Worm (Caenorhabditis elegans) whole organism, young adult: Measurements from ENCODE around the gene ceh-16.

Experiments used
- B0035.1 ChIP-seq: sonication (generic microtip); optimal IDR thresholded peaks from 2 replicates; lab custom pipeline; 2016; ENCODE audit warnings: missing genetic modification characterization, mild to moderate bottlenecking, missing compliant biosample characterization, missing genotype, missing genetic modification reagents
- D2030.7 ChIP-seq: fragments of 200-800 bp; sonication (Bioruptor generic); IDR thresholded peaks from 2 replicates; pipeline ENCODE4 v1.3.6; 2022; ENCODE audit warnings: missing genetic modification reagents, missing genetic modification characterization, missing compliant biosample characterization
- F33H1.4 ChIP-seq: fragments of 200-800 bp; sonication (Bioruptor generic); IDR thresholded peaks from 2 replicates; pipeline ENCODE4 v1.3.6; 2022; ENCODE audit warnings: missing genetic modification reagents, missing genetic modification characterization, missing compliant biosample characterization
- Y53G8AR.9 ChIP-seq: fragments of 200-800 bp; sonication (Bioruptor generic); conservative IDR thresholded peaks from 2 replicates; pipeline ENCODE4 v1.3.6; 2022; ENCODE audit warnings: missing genetic modification reagents, missing genetic modification characterization, missing compliant biosample characterization
- Y79H2A.3 ChIP-seq: fragments of 200-800 bp; sonication (Bioruptor generic); conservative IDR thresholded peaks from 2 replicates; pipeline ENCODE4 v1.3.6; 2022; ENCODE audit warnings: missing genetic modification reagents, missing genetic modification characterization, missing compliant biosample characterization
- ZK185.1 ChIP-seq: sonication (generic microtip); optimal IDR thresholded peaks from 2 replicates; lab custom pipeline; 2016; ENCODE audit warnings: mild to moderate bottlenecking, missing genetic modification characterization, missing compliant biosample characterization; ENCODE audit not compliant: poor library complexity, severe bottlenecking
- aptf-2 ChIP-seq: fragments of 200-800 bp; sonication (Bioruptor generic); conservative IDR thresholded peaks from 2 replicates; pipeline ENCODE4 v1.3.6; 2022; ENCODE audit warnings: missing genetic modification reagents, missing genetic modification characterization, missing compliant biosample characterization
- attf-3 ChIP-seq: fragments of 200-800 bp; sonication (Bioruptor generic); conservative IDR thresholded peaks from 2 replicates; pipeline ENCODE4 v1.3.6; 2022; ENCODE audit warnings: missing genetic modification reagents, missing genetic modification characterization, missing compliant biosample characterization
- attf-5 ChIP-seq: fragments of 200-800 bp; sonication (Bioruptor generic); optimal IDR thresholded peaks from 2 replicates; lab custom pipeline; 2018; ENCODE audit warnings: mild to moderate bottlenecking, missing genetic modification characterization, missing compliant biosample characterization
- ceh-58 ChIP-seq: fragments of 200-800 bp; sonication (Bioruptor generic); IDR thresholded peaks from 2 replicates; pipeline ENCODE4 v1.3.6; 2022; ENCODE audit warnings: missing genetic modification characterization, missing compliant biosample characterization
- ceh-91 ChIP-seq: fragments of 200-800 bp; sonication (Bioruptor generic); IDR thresholded peaks from 2 replicates; pipeline ENCODE4 v1.3.6; 2022; ENCODE audit warnings: missing genetic modification reagents, missing genetic modification characterization, missing compliant biosample characterization
- dox-1 ChIP-seq: fragments of 200-800 bp; sonication (Bioruptor generic); IDR thresholded peaks from 2 replicates; pipeline ENCODE4 v1.3.6; 2022; ENCODE audit warnings: missing genetic modification reagents, missing genetic modification characterization, missing compliant biosample characterization
- dpl-1 ChIP-seq: fragments of 150-350 bp; optimal IDR thresholded peaks from 2 replicates; lab custom pipeline; 2014; ENCODE audit warnings: missing biosample characterization, missing genetic modification reagents, missing genetic modification characterization
- efl-1 ChIP-seq: fragments of 150-350 bp; optimal IDR thresholded peaks from 2 replicates; lab custom pipeline; 2014; ENCODE audit warnings: missing biosample characterization, missing genetic modification reagents, missing genetic modification characterization
- egl-44 ChIP-seq: fragments of 200-800 bp; sonication (Bioruptor generic); IDR thresholded peaks from 2 replicates; pipeline ENCODE4 v1.3.6; 2022; ENCODE audit warnings: missing genetic modification reagents, missing genetic modification characterization, missing compliant biosample characterization
- egrh-3 ChIP-seq: fragments of 200-800 bp; sonication (Bioruptor generic); IDR thresholded peaks from 2 replicates; pipeline ENCODE4 v1.3.6; 2022; ENCODE audit warnings: missing genetic modification reagents, missing genetic modification characterization, missing compliant biosample characterization
- ekl-4 ChIP-seq: fragments of 200-800 bp; sonication (Bioruptor generic); IDR thresholded peaks from 2 replicates; pipeline ENCODE4 v1.3.6; 2022; ENCODE audit warnings: missing genetic modification reagents, missing genetic modification characterization, missing compliant biosample characterization
- hmg-1.2 ChIP-seq: fragments of 200-800 bp; sonication (Bioruptor generic); IDR thresholded peaks from 2 replicates; pipeline ENCODE4 v1.3.6; 2022; ENCODE audit warnings: missing genetic modification reagents, missing genetic modification characterization, missing compliant biosample characterization
- hsf-1 ChIP-seq: fragments of 200-800 bp; sonication (Bioruptor generic); IDR thresholded peaks from 2 replicates; pipeline ENCODE4 v1.3.6; 2022; ENCODE audit warnings: missing genetic modification reagents, missing genetic modification characterization, missing compliant biosample characterization
- let-526 ChIP-seq: fragments of 200-800 bp; sonication (Bioruptor generic); IDR thresholded peaks from 2 replicates; pipeline ENCODE4 v1.3.6; 2022; ENCODE audit warnings: missing genetic modification reagents, missing genetic modification characterization, missing compliant biosample characterization
- lin-26 ChIP-seq: fragments of 200-800 bp; sonication (Bioruptor generic); IDR thresholded peaks from 2 replicates; pipeline ENCODE4 v1.3.6; 2022; ENCODE audit warnings: missing genetic modification reagents, missing genetic modification characterization, missing compliant biosample characterization
- lin-35 ChIP-seq, 3 experiments: fragments of 150-350 bp in 2 of 3; sonication (generic microtip) in 1 of 3; optimal IDR thresholded peaks; 2 replicates each; lab custom pipeline; 2014 to 2018; ENCODE audit warnings: missing biosample characterization in 3 of 3, missing genetic modification characterization in 3 of 3, missing genetic modification reagents in 3 of 3
- lin-54 ChIP-seq: fragments of 200-800 bp; sonication (Bioruptor generic); optimal IDR thresholded peaks from 2 replicates; lab custom pipeline; 2018; ENCODE audit warnings: mild to moderate bottlenecking, missing genetic modification characterization, missing compliant biosample characterization
- lir-1 ChIP-seq: fragments of 200-800 bp; sonication (Bioruptor generic); conservative IDR thresholded peaks from 2 replicates; pipeline ENCODE4 v1.3.6; 2022; ENCODE audit warnings: missing genetic modification reagents, missing genetic modification characterization, missing compliant biosample characterization
- lsl-1 ChIP-seq: fragments of 200-800 bp; sonication (Bioruptor generic); optimal IDR thresholded peaks from 2 replicates; lab custom pipeline; 2018; ENCODE audit warnings: mild to moderate bottlenecking, missing genetic modification characterization, moderate library complexity, missing compliant biosample characterization
- madf-3 ChIP-seq: fragments of 200-800 bp; sonication (Bioruptor generic); IDR thresholded peaks from 2 replicates; pipeline ENCODE4 v1.3.6; 2022; ENCODE audit warnings: missing genetic modification reagents, missing genetic modification characterization, missing compliant biosample characterization
- madf-6 ChIP-seq: fragments of 200-800 bp; sonication (Bioruptor generic); IDR thresholded peaks from 2 replicates; pipeline ENCODE4 v1.3.6; 2022; ENCODE audit warnings: missing genetic modification reagents, missing genetic modification characterization, missing compliant biosample characterization
- madf-8 ChIP-seq: fragments of 200-800 bp; sonication (Bioruptor generic); conservative IDR thresholded peaks from 2 replicates; pipeline ENCODE4 v1.3.6; 2022; ENCODE audit warnings: missing genetic modification reagents, missing genetic modification characterization, missing compliant biosample characterization
- mcd-1 ChIP-seq: fragments of 200-800 bp; sonication (Bioruptor generic); IDR thresholded peaks from 2 replicates; pipeline ENCODE4 v1.3.6; 2022; ENCODE audit warnings: missing genetic modification reagents, missing genetic modification characterization, missing compliant biosample characterization
- mel-28 ChIP-seq: sonication (generic microtip); optimal IDR thresholded peaks from 2 replicates; lab custom pipeline; 2016; ENCODE audit warnings: borderline replicate concordance, mild to moderate bottlenecking, missing genetic modification characterization, missing compliant biosample characterization
- nfyb-1 ChIP-seq: fragments of 200-800 bp; sonication (Bioruptor generic); IDR thresholded peaks from 2 replicates; pipeline ENCODE4 v1.3.6; 2022; ENCODE audit warnings: missing genetic modification reagents, missing genetic modification characterization, missing compliant biosample characterization
- pbrm-1 ChIP-seq: fragments of 200-800 bp; sonication (Bioruptor generic); IDR thresholded peaks from 2 replicates; pipeline ENCODE4 v1.3.6; 2022; ENCODE audit warnings: missing genetic modification reagents, missing genetic modification characterization, missing compliant biosample characterization
- rcor-1 ChIP-seq: fragments of 200-800 bp; sonication (Bioruptor generic); IDR thresholded peaks from 2 replicates; pipeline ENCODE4 v1.3.6; 2022; ENCODE audit warnings: missing genetic modification reagents, missing genetic modification characterization, missing compliant biosample characterization
- rpc-1 ChIP-seq, 2 experiments: fragments of 150-350 bp in 1 of 2; sonication (generic microtip) in 1 of 2; optimal IDR thresholded peaks; 2 replicates each; lab custom pipeline; 2014 to 2018; ENCODE audit warnings: missing biosample characterization in 1 of 2, missing genetic modification characterization in 1 of 2, missing genetic modification reagents in 1 of 2, missing genotype in 1 of 2
- snpc-3.4 ChIP-seq: sonication (generic microtip); optimal IDR thresholded peaks from 2 replicates; lab custom pipeline; 2017; ENCODE audit warnings: missing genetic modification characterization, mild to moderate bottlenecking, missing compliant biosample characterization, antibody characterized with exemption, moderate library complexity, missing genotype, missing genetic modification reagents
- sptf-2 ChIP-seq: fragments of 200-800 bp; sonication (Bioruptor generic); optimal IDR thresholded peaks from 2 replicates; lab custom pipeline; 2018; ENCODE audit warnings: mild to moderate bottlenecking, missing genetic modification characterization, missing compliant biosample characterization
- tbp1 ChIP-seq: fragments of 200-800 bp; sonication (Bioruptor generic); optimal IDR thresholded peaks from 2 replicates; lab custom pipeline; 2018; ENCODE audit warnings: mild to moderate bottlenecking, missing genetic modification characterization, missing compliant biosample characterization
- xnd-1 ChIP-seq: sonication (generic microtip); optimal IDR thresholded peaks from 2 replicates; lab custom pipeline; 2016; ENCODE audit warnings: missing genotype, missing genetic modification reagents, missing genetic modification characterization, missing compliant biosample characterization
- ztf-18 ChIP-seq: sonication (generic microtip); optimal IDR thresholded peaks from 2 replicates; lab custom pipeline; 2016; ENCODE audit warnings: missing genotype, mild to moderate bottlenecking, missing genetic modification characterization, missing compliant biosample characterization

The ceh-16 gene

ce11 chrIII:8621982-8622381 is 553 bp upstream of the ceh-16 start:
- TF ChIP-seq ceh-58 (GFP tag; lab: Robert Waterston, UW) = no peak
- TF ChIP-seq sptf-2 = no peak
- TF ChIP-seq mel-28 (tag; lab: Kevin White, UChicago) = no peak
- TF ChIP-seq ekl-4 (GFP tag; lab: Robert Waterston, UW) = no peak

ce11 chrIII:8625125-8625524 is 2.6 kb downstream of the ceh-16 start:
- TF ChIP-seq lir-1 (GFP tag; lab: Robert Waterston, UW) = no peak

- TF ChIP-seq dox-1 (GFP tag; lab: Robert Waterston, UW) = peak; percentile 74
- peak; percentile 61 for TF ChIP-seq lsl-1 (GFP tag; lab: Kevin White, UChicago)
- TF ChIP-seq rpc-1 (optimal IDR thresholded peaks at IDR 0.05; lab: Kevin White, UChicago) = no peak
- no peak for TF ChIP-seq rpc-1 (tag; optimal IDR thresholded peaks at IDR 0.05; lab: Kevin White, UChicago)
- peak; percentile 16; the same call in 1 of the 2 replicates for TF ChIP-seq rcor-1 (GFP tag; lab: Robert Waterston, UW)
- peak; percentile 57 for TF ChIP-seq mcd-1 (GFP tag; lab: Robert Waterston, UW)
- 0 out of 2 replicates have a peak, but pooled peaks have one; percentile 16 for TF ChIP-seq ekl-4 (GFP tag; lab: Robert Waterston, UW)
- TF ChIP-seq dpl-1 = peak; percentile 60
- TF ChIP-seq madf-8 (GFP tag; lab: Robert Waterston, UW) = peak; percentile 87
- TF ChIP-seq lin-26 (GFP tag; lab: Robert Waterston, UW) = no peak
- peak; percentile 53; the same call in 1 of the 2 replicates for TF ChIP-seq attf-3 (GFP tag; lab: Robert Waterston, UW)
- TF ChIP-seq snpc-3.4 (tag; lab: Kevin White, UChicago) = peak; percentile 63
- peak; percentile 76 for TF ChIP-seq D2030.7 (GFP tag; lab: Robert Waterston, UW)
- peak; percentile 69 for TF ChIP-seq F33H1.4 (GFP tag; lab: Robert Waterston, UW)
- TF ChIP-seq hsf-1 (GFP tag; lab: Robert Waterston, UW) = peak; percentile 78
- peak in 1 of 3 experiments; percentile 65 for TF ChIP-seq lin-35 (GFP tag; optimal IDR thresholded peaks at IDR 0.05; lab: Kevin White, UChicago)
- TF ChIP-seq ceh-58 (GFP tag; lab: Robert Waterston, UW) = no peak
- TF ChIP-seq ztf-18 (tag; lab: Kevin White, UChicago) = no peak
- no peak; the same call in 1 of the 2 replicates for TF ChIP-seq hmg-1.2 (GFP tag; lab: Robert Waterston, UW)
- TF ChIP-seq tbp1 = peak; percentile 10
- TF ChIP-seq madf-6 = peak; percentile 95
- TF ChIP-seq egl-44 (GFP tag; lab: Robert Waterston, UW) = no peak
- peak; percentile 59 for TF ChIP-seq lin-54 (GFP tag; lab: Kevin White, UChicago)
- peak; percentile 74 for TF ChIP-seq ceh-91 (GFP tag; lab: Robert Waterston, UW)
- TF ChIP-seq efl-1 (GFP tag; lab: Kevin White, UChicago) = peak; percentile 89
- peak; percentile 81 for TF ChIP-seq madf-3 (GFP tag; lab: Robert Waterston, UW)
- TF ChIP-seq Y79H2A.3 (GFP tag; lab: Robert Waterston, UW) = peak; percentile 59; the same call in 1 of the 2 replicates
- TF ChIP-seq xnd-1 (tag; lab: Kevin White, UChicago) = peak; percentile 70
Measured at ce11 chrIII:8628405-8628982, 6.0 kb downstream of the ceh-16 start, which contains the start of the genes polk-1 and gpr-1. TSS of gene polk-1 (minus strand) at chrIII:8628590. TSS of gene gpr-1 (plus strand) at chrIII:8628932.

DNA sequence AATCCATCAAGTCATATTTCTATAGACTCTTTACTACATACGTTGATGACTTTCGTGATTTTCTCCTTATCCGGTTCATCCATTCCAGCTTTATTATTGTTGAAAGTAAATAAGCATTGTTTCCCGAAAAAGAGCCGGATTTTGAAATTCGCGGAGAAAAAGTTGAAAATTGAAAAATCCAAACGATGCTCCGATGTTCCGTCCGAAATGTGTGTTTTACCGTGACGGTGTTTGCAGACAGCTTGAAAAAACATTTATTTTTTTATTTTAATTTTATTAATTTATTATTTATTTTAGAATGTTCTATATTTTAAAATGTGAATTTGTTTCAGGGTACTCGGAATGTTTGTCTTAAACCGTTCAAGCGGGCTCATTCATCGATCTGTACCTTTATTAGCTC is 8.3 kb downstream of the ceh-16 start, which contains the start of gene dnj-10:
Gene dnj-10, plus strand, starts transcription at position 333 of the 400 bp plus-strand sequence.
- TF ChIP-seq lin-35 (GFP tag; optimal IDR thresholded peaks at IDR 0.05; lab: Kevin White, UChicago) = peak in 1 of 3 experiments; percentile 79
- peak; percentile 37; the same call in 1 of the 2 replicates for TF ChIP-seq ekl-4 (GFP tag; lab: Robert Waterston, UW)
- no peak for TF ChIP-seq lin-26 (GFP tag; lab: Robert Waterston, UW)
- TF ChIP-seq madf-6 = peak; percentile 54
- TF ChIP-seq ZK185.1 (tag; lab: Kevin White, UChicago) = no peak
- peak; percentile 62 for TF ChIP-seq mcd-1 (GFP tag; lab: Robert Waterston, UW)
- TF ChIP-seq B0035.1 (tag; lab: Kevin White, UChicago) = no peak
- TF ChIP-seq Y53G8AR.9 (GFP tag; lab: Robert Waterston, UW) = 0 out of 2 replicates have a peak, but pooled peaks have one; percentile 24
- 0 out of 2 replicates have a peak, but pooled peaks have one; percentile 37 for TF ChIP-seq pbrm-1 (GFP tag; lab: Robert Waterston, UW)
- TF ChIP-seq attf-3 (GFP tag; lab: Robert Waterston, UW) = peak; percentile 88
- no peak for TF ChIP-seq egrh-3 (GFP tag; lab: Robert Waterston, UW)
- peak; percentile 10 for TF ChIP-seq tbp1
- peak; percentile 70 for TF ChIP-seq lin-54 (GFP tag; lab: Kevin White, UChicago)
- no peak for TF ChIP-seq aptf-2 (GFP tag; lab: Robert Waterston, UW)
- TF ChIP-seq efl-1 (GFP tag; lab: Kevin White, UChicago) = peak; percentile 24
- no peak for TF ChIP-seq let-526 (GFP tag; lab: Robert Waterston, UW)
- TF ChIP-seq dpl-1 = peak; percentile 47
- peak; percentile 61 for TF ChIP-seq attf-5
- no peak for TF ChIP-seq nfyb-1 (GFP tag; lab: Robert Waterston, UW)
- peak; percentile 47; the same call in 1 of the 2 replicates for TF ChIP-seq Y79H2A.3 (GFP tag; lab: Robert Waterston, UW)
- TF ChIP-seq ztf-18 (tag; lab: Kevin White, UChicago) = peak; percentile 1
